Fruit fly (Drosophila melanogaster) whole organism, embryonic: ENCODE results near the gene ProRS-m.

Source experiments
- Ada2b ChIP-seq: fragments of 200-800 bp; sonication (Bioruptor generic); IDR thresholded peaks from 2 replicates; pipeline ENCODE4 v1.3.6; 2022; ENCODE audit warnings: missing biosample characterization, missing genetic modification characterization
- Adf1 ChIP-seq: fragments of 200-800 bp; sonication (Bioruptor generic); IDR thresholded peaks from 2 replicates; pipeline ENCODE4 v1.3.6; 2022; ENCODE audit warnings: missing biosample characterization, missing genetic modification characterization
- Atf3 ChIP-seq: fragments of 200-800 bp; sonication (Bioruptor generic); optimal IDR thresholded peaks from 3 replicates; lab custom pipeline; 2016; ENCODE audit warnings: missing biosample characterization, missing genetic modification characterization
- CG10431 ChIP-seq: fragments of 200-800 bp; sonication (Bioruptor generic); optimal IDR thresholded peaks from 3 replicates; lab custom pipeline; 2018; ENCODE audit warnings: missing biosample characterization, mild to moderate bottlenecking, missing genetic modification characterization
- CG11695 ChIP-seq: fragments of 200-800 bp; sonication (Bioruptor generic); IDR thresholded peaks from 3 replicates; pipeline ENCODE4 v1.3.6; 2022; ENCODE audit warnings: missing biosample characterization, missing genetic modification characterization
- CG12391 ChIP-seq: fragments of 200-800 bp; sonication (Bioruptor generic); optimal IDR thresholded peaks from 3 replicates; lab custom pipeline; 2018; ENCODE audit warnings: missing biosample characterization, mild to moderate bottlenecking, missing genetic modification characterization, moderate library complexity
- CG12659 ChIP-seq: fragments of 200-800 bp; sonication (Bioruptor generic); optimal IDR thresholded peaks from 3 replicates; lab custom pipeline; 2017; ENCODE audit warnings: mild to moderate bottlenecking, missing biosample characterization, missing genetic modification reagents, missing genetic modification characterization
- CG12744 ChIP-seq: fragments of 200-800 bp; sonication (Bioruptor generic); optimal IDR thresholded peaks from 2 replicates; lab custom pipeline; 2016; ENCODE audit warnings: missing biosample characterization, missing genetic modification characterization
- CG12769 ChIP-seq: fragments of 200-800 bp; sonication (Bioruptor generic); optimal IDR thresholded peaks from 2 replicates; lab custom pipeline; 2019; ENCODE audit warnings: missing biosample characterization, mild to moderate bottlenecking, missing genetic modification characterization, moderate library complexity
- CG13775 ChIP-seq: fragments of 200-800 bp; sonication (Bioruptor generic); optimal IDR thresholded peaks from 3 replicates; lab custom pipeline; 2017; ENCODE audit warnings: missing biosample characterization, mild to moderate bottlenecking, missing genetic modification characterization
- CG14441 ChIP-seq: fragments of 200-800 bp; sonication (Bioruptor generic); IDR thresholded peaks from 2 replicates; pipeline ENCODE4 v1.3.6; 2022; ENCODE audit warnings: missing biosample characterization, missing genetic modification characterization
- CG17186 ChIP-seq: fragments of 200-800 bp; sonication (Bioruptor generic); optimal IDR thresholded peaks from 3 replicates; lab custom pipeline; 2017; ENCODE audit warnings: missing biosample characterization, missing genetic modification reagents, missing genetic modification characterization
- CG17361 ChIP-seq: fragments of 200-800 bp; sonication (Bioruptor generic); IDR thresholded peaks from 3 replicates; pipeline ENCODE4 v1.3.6; 2022; ENCODE audit warnings: missing biosample characterization, missing genetic modification characterization
- CG2116 ChIP-seq: fragments of 200-800 bp; sonication (Bioruptor generic); optimal IDR thresholded peaks from 3 replicates; lab custom pipeline; 2018; ENCODE audit warnings: missing biosample characterization, mild to moderate bottlenecking, missing genetic modification characterization
- CG31441 ChIP-seq: fragments of 200-800 bp; sonication (Bioruptor generic); IDR thresholded peaks from 2 replicates; pipeline ENCODE4 v1.3.6; 2022; ENCODE audit warnings: missing biosample characterization, missing genetic modification characterization
- CG3838 ChIP-seq: fragments of 200-800 bp; sonication (Bioruptor generic); optimal IDR thresholded peaks from 3 replicates; lab custom pipeline; 2016; ENCODE audit warnings: missing biosample characterization, missing genetic modification characterization
- CG4707 ChIP-seq: fragments of 200-800 bp; sonication (Bioruptor generic); optimal IDR thresholded peaks from 2 replicates; lab custom pipeline; 2018; ENCODE audit warnings: missing biosample characterization, mild to moderate bottlenecking, missing genetic modification characterization, moderate library complexity
- CG6791 ChIP-seq: fragments of 200-800 bp; sonication (Bioruptor generic); IDR thresholded peaks from 3 replicates; pipeline ENCODE4 v1.3.6; 2022; ENCODE audit warnings: missing biosample characterization, missing genetic modification characterization; ENCODE audit not compliant: partially characterized antibody
- CG6854 ChIP-seq: fragments of 200-800 bp; sonication (Bioruptor generic); optimal IDR thresholded peaks from 3 replicates; lab custom pipeline; 2017; ENCODE audit warnings: missing biosample characterization, mild to moderate bottlenecking, missing genetic modification characterization
- CG7271 ChIP-seq: fragments of 200-800 bp; sonication (Bioruptor generic); optimal IDR thresholded peaks from 2 replicates; lab custom pipeline; 2018; ENCODE audit warnings: missing biosample characterization, mild to moderate bottlenecking, missing genetic modification characterization, moderate library complexity
- CG8765 ChIP-seq: fragments of 200-800 bp; sonication (Bioruptor generic); IDR thresholded peaks from 2 replicates; pipeline ENCODE4 v1.3.6; 2022; ENCODE audit warnings: missing biosample characterization, missing genetic modification characterization
- CG9932 ChIP-seq: fragments of 200-800 bp; sonication (Bioruptor generic); IDR thresholded peaks from 2 replicates; pipeline ENCODE4 v1.3.6; 2022; ENCODE audit warnings: missing biosample characterization, missing genetic modification characterization
- Dbx ChIP-seq: fragments of 200-800 bp; sonication (Bioruptor generic); IDR thresholded peaks from 3 replicates; pipeline ENCODE4 v1.3.6; 2022; ENCODE audit warnings: missing biosample characterization, missing genetic modification characterization
- Fer3 ChIP-seq: fragments of 200-800 bp; sonication (Bioruptor generic); optimal IDR thresholded peaks from 2 replicates; lab custom pipeline; 2018; ENCODE audit warnings: missing biosample characterization, mild to moderate bottlenecking, missing genetic modification characterization, moderate library complexity
- Hand ChIP-seq: fragments of 200-800 bp; sonication (Bioruptor generic); optimal IDR thresholded peaks from 2 replicates; lab custom pipeline; 2017; ENCODE audit warnings: mild to moderate bottlenecking, missing biosample characterization, missing genetic modification reagents, missing genetic modification characterization
- Hmx ChIP-seq: fragments of 200-800 bp; sonication (Bioruptor generic); optimal IDR thresholded peaks from 2 replicates; lab custom pipeline; 2016; ENCODE audit warnings: missing biosample characterization, missing genetic modification characterization
- MTF-1 ChIP-seq: fragments of 200-800 bp; sonication (Bioruptor generic); optimal IDR thresholded peaks from 2 replicates; lab custom pipeline; 2018; ENCODE audit warnings: missing biosample characterization, mild to moderate bottlenecking, missing genetic modification characterization, borderline replicate concordance
- Meics ChIP-seq: fragments of 200-800 bp; sonication (Bioruptor generic); optimal IDR thresholded peaks from 2 replicates; lab custom pipeline; 2017; ENCODE audit warnings: missing biosample characterization, mild to moderate bottlenecking, missing genetic modification characterization
- Neu2 ChIP-seq: fragments of 200-800 bp; sonication (Bioruptor generic); optimal IDR thresholded peaks from 3 replicates; lab custom pipeline; 2016; ENCODE audit warnings: missing biosample characterization, missing genetic modification characterization, borderline replicate concordance
- Rfx ChIP-seq: fragments of 200-800 bp; sonication (Bioruptor generic); IDR thresholded peaks from 2 replicates; pipeline ENCODE4 v1.3.6; 2022; ENCODE audit warnings: missing biosample characterization, missing genetic modification characterization
- Sox102F ChIP-seq: fragments of 200-800 bp; sonication (Bioruptor generic); optimal IDR thresholded peaks from 2 replicates; lab custom pipeline; 2018; ENCODE audit warnings: missing biosample characterization, mild to moderate bottlenecking, missing genetic modification characterization, moderate library complexity
- Stat92E ChIP-seq, 3 experiments: fragments of >200 bp in 2 of 3; fragments of 200-800 bp in 1 of 3; sonication (Bioruptor generic) in 1 of 3; optimal IDR thresholded peaks; 2 replicates each; lab custom pipeline; 2017 to 2019; ENCODE audit warnings: missing biosample characterization in 3 of 3, missing genetic modification characterization in 3 of 3, mild to moderate bottlenecking in 1 of 3, moderate library complexity in 1 of 3
- az2 ChIP-seq: fragments of 200-800 bp; sonication (Bioruptor generic); optimal IDR thresholded peaks from 3 replicates; lab custom pipeline; 2016; ENCODE audit warnings: missing biosample characterization, missing genetic modification characterization
- chinmo ChIP-seq: fragments of 200-800 bp; sonication (Bioruptor generic); IDR thresholded peaks from 4 replicates; pipeline ENCODE4 v1.3.6; 2022; ENCODE audit warnings: missing biosample characterization, missing genetic modification characterization; ENCODE audit not compliant: partially characterized antibody
- crc ChIP-seq: fragments of 200-800 bp; sonication (Bioruptor generic); optimal IDR thresholded peaks from 2 replicates; lab custom pipeline; 2016; ENCODE audit warnings: missing biosample characterization, missing genetic modification characterization
- dan ChIP-seq: fragments of 200-800 bp; sonication (Bioruptor generic); IDR thresholded peaks from 2 replicates; pipeline ENCODE4 v1.3.6; 2022; ENCODE audit warnings: missing biosample characterization, missing genetic modification characterization
- ewg ChIP-seq: fragments of 200-800 bp; sonication (Bioruptor generic); optimal IDR thresholded peaks from 3 replicates; lab custom pipeline; 2017; ENCODE audit warnings: mild to moderate bottlenecking, missing biosample characterization, missing genetic modification reagents, missing genetic modification characterization
- gcm2 ChIP-seq: fragments of 200-800 bp; sonication (Bioruptor generic); optimal IDR thresholded peaks from 2 replicates; lab custom pipeline; 2016; ENCODE audit warnings: missing biosample characterization, missing genetic modification characterization
- lbe ChIP-seq: fragments of 200-800 bp; sonication (Bioruptor generic); optimal IDR thresholded peaks from 2 replicates; lab custom pipeline; 2016; ENCODE audit warnings: missing biosample characterization, mild to moderate bottlenecking, missing genetic modification characterization
- mirr ChIP-seq: fragments of 200-800 bp; sonication (Bioruptor generic); optimal IDR thresholded peaks from 3 replicates; lab custom pipeline; 2018; ENCODE audit warnings: missing biosample characterization, mild to moderate bottlenecking, missing genetic modification characterization
- onecut ChIP-seq: fragments of 200-800 bp; sonication (Bioruptor generic); IDR thresholded peaks from 2 replicates; pipeline ENCODE4 v1.3.6; 2022; ENCODE audit warnings: missing biosample characterization, missing genetic modification characterization
- peb ChIP-seq: fragments of 200-800 bp; sonication (Bioruptor generic); IDR thresholded peaks from 2 replicates; pipeline ENCODE4 v1.3.6; 2022; ENCODE audit warnings: missing biosample characterization, missing genetic modification characterization
- phol ChIP-seq: fragments of 200-800 bp; sonication (Bioruptor generic); optimal IDR thresholded peaks from 3 replicates; lab custom pipeline; 2018; ENCODE audit warnings: missing biosample characterization, mild to moderate bottlenecking, missing genetic modification characterization, moderate library complexity
- ro ChIP-seq: fragments of 200-800 bp; sonication (Bioruptor generic); IDR thresholded peaks from 2 replicates; pipeline ENCODE4 v1.3.6; 2022; ENCODE audit warnings: missing biosample characterization, missing genetic modification characterization
- sqz ChIP-seq: fragments of 200-800 bp; sonication (Bioruptor generic); optimal IDR thresholded peaks from 3 replicates; lab custom pipeline; 2018; ENCODE audit warnings: missing biosample characterization, mild to moderate bottlenecking, missing genetic modification characterization
- tgo ChIP-seq: fragments of 200-800 bp; sonication (Bioruptor generic); IDR thresholded peaks from 3 replicates; pipeline ENCODE4 v1.3.6; 2022; ENCODE audit warnings: missing biosample characterization, missing genetic modification characterization
- vvl ChIP-seq: fragments of 200-800 bp; sonication (Bioruptor generic); IDR thresholded peaks from 2 replicates; pipeline ENCODE4 v1.3.6; 2022; ENCODE audit warnings: missing biosample characterization, missing genetic modification characterization
- zen ChIP-seq: fragments of 200-800 bp; sonication (Bioruptor generic); optimal IDR thresholded peaks from 3 replicates; lab custom pipeline; 2018; ENCODE audit warnings: missing biosample characterization, mild to moderate bottlenecking, missing genetic modification characterization, moderate library complexity

ProRS-m gene

DNA sequence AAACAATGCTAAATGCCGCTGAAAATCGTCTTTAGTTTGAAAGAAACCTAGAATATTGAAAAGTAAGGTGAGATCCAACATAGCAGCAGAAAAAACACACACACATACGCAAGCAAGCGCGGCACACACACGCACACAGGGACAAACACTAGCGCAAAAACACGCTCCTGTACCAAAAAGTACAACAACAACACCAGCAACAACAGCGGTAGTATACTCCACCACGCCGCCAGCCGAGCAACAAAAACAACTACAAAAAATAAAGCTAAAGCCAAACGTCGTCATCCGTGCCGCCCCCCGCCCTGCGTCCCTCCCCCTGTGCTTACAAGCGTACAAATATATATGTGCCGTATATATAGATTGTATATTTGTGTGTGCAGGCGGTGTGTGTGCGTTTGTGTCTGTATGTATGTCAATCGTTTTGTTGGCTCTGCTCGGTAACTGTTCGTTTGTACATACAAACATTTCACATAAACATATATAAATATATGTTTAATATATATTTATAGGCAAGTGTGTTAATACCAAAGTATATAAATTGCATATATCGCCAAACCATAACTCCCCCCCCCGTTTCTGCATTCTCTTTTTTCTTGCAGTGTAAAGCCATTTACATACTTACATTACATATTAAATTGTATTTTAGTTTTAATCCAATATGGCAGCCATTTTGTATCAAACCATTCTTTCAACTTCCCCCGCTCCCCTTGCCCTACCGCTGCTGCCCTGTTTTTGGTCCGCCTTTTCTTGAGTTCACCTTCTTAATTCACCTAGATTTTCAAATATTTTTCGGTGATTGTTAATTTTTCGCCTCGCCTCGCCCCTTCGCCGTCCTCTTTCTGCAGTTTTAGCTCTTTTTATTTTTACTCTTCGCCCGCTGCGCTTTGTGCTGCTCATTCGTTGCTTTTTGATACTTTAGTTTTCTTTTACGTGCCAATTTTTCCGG, 15.4 kb downstream of the ProRS-m start (continued):
- peak in 1 of 3 experiments; percentile 12 for TF ChIP-seq Stat92E (GFP tag; optimal IDR thresholded peaks at IDR 0.05; lab: Kevin White, UChicago)
- peak; percentile 5 for TF ChIP-seq CG12391 (tag; lab: Kevin White, UChicago)
- no peak for TF ChIP-seq Hmx (GFP tag; lab: Kevin White, UChicago)
- peak; percentile 46 for TF ChIP-seq Rfx
- 0 out of 2 replicates have a peak, but pooled peaks have one; percentile 24 for TF ChIP-seq Ada2b (GFP tag; lab: Robert Waterston, UW)
- no peak for TF ChIP-seq CG7271 (tag; lab: Kevin White, UChicago)
- no peak for TF ChIP-seq CG3838 (GFP tag; lab: Kevin White, UChicago)
- TF ChIP-seq phol = peak; percentile 73
- no peak for TF ChIP-seq peb (GFP tag; lab: Robert Waterston, UW)
- no peak for TF ChIP-seq CG6791 (GFP tag; lab: Robert Waterston, UW)
- TF ChIP-seq gcm2 = no peak
- TF ChIP-seq chinmo (GFP tag; lab: Robert Waterston, UW) = peak; percentile 69; the same call in 1 of the 4 replicates
- peak; percentile 7 for TF ChIP-seq lbe (GFP tag; lab: Kevin White, UChicago)
- TF ChIP-seq CG31441 = no peak
- TF ChIP-seq crc (GFP tag; lab: Kevin White, UChicago) = no peak
- TF ChIP-seq zen (tag; lab: Kevin White, UChicago) = no peak
- TF ChIP-seq mirr (GFP tag; lab: Kevin White, UChicago) = no peak
- no peak for TF ChIP-seq CG6854 (GFP tag; lab: Kevin White, UChicago)
- no peak for TF ChIP-seq CG17361 (GFP tag; lab: Robert Waterston, UW)
- TF ChIP-seq CG2116 = no peak
- no peak for TF ChIP-seq CG11695
- TF ChIP-seq sqz = no peak
- no peak for TF ChIP-seq CG9932 (GFP tag; lab: Robert Waterston, UW)
- no peak for TF ChIP-seq MTF-1 (GFP tag; lab: Kevin White, UChicago)
- no peak for TF ChIP-seq Neu2 (GFP tag; lab: Kevin White, UChicago)
- peak; percentile 51 for TF ChIP-seq Sox102F (GFP tag; lab: Kevin White, UChicago)
- TF ChIP-seq ewg (GFP tag; lab: Kevin White, UChicago) = peak; percentile 6
- TF ChIP-seq CG12744 (GFP tag; lab: Kevin White, UChicago) = no peak
- no peak for TF ChIP-seq ro (GFP tag; lab: Robert Waterston, UW)
- no peak for TF ChIP-seq CG4707
- peak; percentile 43; the same call in 1 of the 2 replicates for TF ChIP-seq vvl
- TF ChIP-seq CG17186 (GFP tag; lab: Kevin White, UChicago) = no peak
- no peak for TF ChIP-seq dan (GFP tag; lab: Robert Waterston, UW)
- 0 out of 2 replicates have a peak, but pooled peaks have one; percentile 17 for TF ChIP-seq CG14441
- TF ChIP-seq Fer3 (tag; lab: Kevin White, UChicago) = no peak
- 0 out of 3 replicates have a peak, but pooled peaks have one; percentile 21 for TF ChIP-seq tgo
- no peak for TF ChIP-seq CG10431 (GFP tag; lab: Kevin White, UChicago)
- no peak for TF ChIP-seq onecut
- no peak for TF ChIP-seq CG13775 (GFP tag; lab: Kevin White, UChicago)
- no peak for TF ChIP-seq Atf3 (GFP tag; lab: Kevin White, UChicago)
- peak; percentile 15 for TF ChIP-seq CG12659 (GFP tag; lab: Kevin White, UChicago)
- no peak for TF ChIP-seq CG8765 (GFP tag; lab: Robert Waterston, UW)
- peak; percentile 51; the same call in 1 of the 2 replicates for TF ChIP-seq Adf1 (GFP tag; lab: Robert Waterston, UW)
- TF ChIP-seq Meics (GFP tag; lab: Kevin White, UChicago) = peak; percentile 30
- no peak for TF ChIP-seq CG12769 (tag; lab: Kevin White, UChicago)
- peak; percentile 7 for TF ChIP-seq az2 (GFP tag; lab: Kevin White, UChicago)
- TF ChIP-seq Hand (GFP tag; lab: Kevin White, UChicago) = no peak
- TF ChIP-seq Dbx (GFP tag; lab: Robert Waterston, UW) = peak; percentile 18; the same call in 1 of the 3 replicates
